Fruit fly (Drosophila melanogaster): Measurements from ENCODE around the gene eIF3f1.

dm6 chr3R:4726294-4726693, 12.3 kb upstream of the eIF3f1 start:
- no peak for TF ChIP-seq Hsf (GFP tag; optimal IDR thresholded peaks at IDR 0.05)
- TF ChIP-seq repo (GFP tag; optimal IDR thresholded peaks at IDR 0.05) = no peak
- no peak for TF ChIP-seq Six4 (GFP tag; optimal IDR thresholded peaks at IDR 0.05)
- TF ChIP-seq CG1233 (GFP tag; optimal IDR thresholded peaks at IDR 0.05) = no peak
- peak; percentile 65 for TF ChIP-seq crol (GFP tag; IDR thresholded peaks at IDR 0.05)
- no peak for TF ChIP-seq CG8089 (GFP tag; optimal IDR thresholded peaks at IDR 0.05)
- TF ChIP-seq CHES-1-like (GFP tag; optimal IDR thresholded peaks at IDR 0.05) = no peak
- TF ChIP-seq ash1 (GFP tag; optimal IDR thresholded peaks at IDR 0.05) = no peak

Data from whole organism, embryonic.